Worm (Caenorhabditis elegans) whole organism, young adult: ENCODE data around the gene T22B2.1.

ENCODE experiments used
- B0035.1 ChIP-seq: sonication (generic microtip); optimal IDR thresholded peaks from 2 replicates; lab custom pipeline; 2016; ENCODE audit warnings: missing genetic modification characterization, mild to moderate bottlenecking, missing compliant biosample characterization, missing genotype, missing genetic modification reagents
- B0336.3 ChIP-seq: fragments of 200-800 bp; sonication (Bioruptor generic); IDR thresholded peaks from 2 replicates; pipeline ENCODE4 v1.3.6; 2022; ENCODE audit warnings: missing genetic modification characterization, missing compliant biosample characterization
- F22D6.2 ChIP-seq: sonication (generic microtip); optimal IDR thresholded peaks from 2 replicates; lab custom pipeline; 2016; ENCODE audit warnings: mild to moderate bottlenecking, missing genetic modification characterization, missing compliant biosample characterization
- F37B4.10 ChIP-seq: fragments of 200-800 bp; sonication (Bioruptor generic); IDR thresholded peaks from 2 replicates; pipeline ENCODE4 v1.3.6; 2022; ENCODE audit warnings: missing genetic modification characterization, missing compliant biosample characterization
- F49E8.2 ChIP-seq: sonication (generic microtip); optimal IDR thresholded peaks from 3 replicates; lab custom pipeline; 2017; ENCODE audit warnings: missing genetic modification characterization, mild to moderate bottlenecking, missing compliant biosample characterization, antibody characterized with exemption, moderate library complexity; ENCODE audit not compliant: insufficient read depth
- K12H6.12 ChIP-seq: fragments of 200-800 bp; sonication (Bioruptor generic); optimal IDR thresholded peaks from 2 replicates; lab custom pipeline; 2018; ENCODE audit warnings: mild to moderate bottlenecking, missing genetic modification characterization, missing compliant biosample characterization
- Y67H2A.10 ChIP-seq: fragments of 200-800 bp; sonication (Bioruptor generic); conservative IDR thresholded peaks from 2 replicates; pipeline ENCODE4 v1.3.6; 2022; ENCODE audit warnings: missing genetic modification reagents, missing genetic modification characterization, missing compliant biosample characterization
- Y79H2A.3 ChIP-seq: fragments of 200-800 bp; sonication (Bioruptor generic); conservative IDR thresholded peaks from 2 replicates; pipeline ENCODE4 v1.3.6; 2022; ENCODE audit warnings: missing genetic modification reagents, missing genetic modification characterization, missing compliant biosample characterization
- Y95B8A.8 ChIP-seq: fragments of 200-800 bp; sonication (Bioruptor generic); IDR thresholded peaks from 2 replicates; pipeline ENCODE4 v1.3.6; 2022; ENCODE audit warnings: missing genetic modification reagents, missing genetic modification characterization, missing compliant biosample characterization
- ZK185.1 ChIP-seq: sonication (generic microtip); optimal IDR thresholded peaks from 2 replicates; lab custom pipeline; 2016; ENCODE audit warnings: mild to moderate bottlenecking, missing genetic modification characterization, missing compliant biosample characterization; ENCODE audit not compliant: poor library complexity, severe bottlenecking
- ama-1 ChIP-seq, 3 experiments: fragments of 150-350 bp in 1 of 3; sonication (generic microtip) in 2 of 3; optimal IDR thresholded peaks; 2 replicates each; lab custom pipeline; 2014 to 2018; ENCODE audit warnings: missing biosample characterization in 2 of 3, missing genetic modification characterization in 2 of 3, missing genetic modification reagents in 2 of 3
- cebp-1 ChIP-seq, 2 experiments: fragments of 200-800 bp in 1 of 2; sonication (Bioruptor generic) in 1 of 2; sonication (generic microtip) in 1 of 2; IDR thresholded peaks in 1 of 2; optimal IDR thresholded peaks in 1 of 2; 2 replicates each; pipeline versions ENCODE4 v1.3.6 to Lab custom; 2017 to 2022; ENCODE audit warnings: missing compliant biosample characterization in 2 of 2, missing genetic modification characterization in 2 of 2, mild to moderate bottlenecking in 1 of 2, missing genetic modification reagents in 1 of 2, moderate library complexity in 1 of 2
- ceh-91 ChIP-seq: fragments of 200-800 bp; sonication (Bioruptor generic); IDR thresholded peaks from 2 replicates; pipeline ENCODE4 v1.3.6; 2022; ENCODE audit warnings: missing genetic modification reagents, missing genetic modification characterization, missing compliant biosample characterization
- chd-7 ChIP-seq: sonication (generic microtip); optimal IDR thresholded peaks from 2 replicates; lab custom pipeline; 2016; ENCODE audit warnings: mild to moderate bottlenecking, missing genetic modification characterization, moderate library complexity, missing compliant biosample characterization
- dpff-1 ChIP-seq: sonication (generic microtip); optimal IDR thresholded peaks from 2 replicates; lab custom pipeline; 2017; ENCODE audit warnings: mild to moderate bottlenecking, missing genetic modification characterization, missing compliant biosample characterization
- dpl-1 ChIP-seq: fragments of 150-350 bp; optimal IDR thresholded peaks from 2 replicates; lab custom pipeline; 2014; ENCODE audit warnings: missing biosample characterization, missing genetic modification reagents, missing genetic modification characterization
- egrh-3 ChIP-seq: fragments of 200-800 bp; sonication (Bioruptor generic); IDR thresholded peaks from 2 replicates; pipeline ENCODE4 v1.3.6; 2022; ENCODE audit warnings: missing genetic modification reagents, missing genetic modification characterization, missing compliant biosample characterization
- him-1 ChIP-seq: sonication (generic microtip); optimal IDR thresholded peaks from 2 replicates; lab custom pipeline; 2016; ENCODE audit warnings: missing genotype, missing genetic modification reagents, missing genetic modification characterization, missing compliant biosample characterization
- lag-1 ChIP-seq: fragments of 200-800 bp; sonication (Bioruptor generic); IDR thresholded peaks from 2 replicates; pipeline ENCODE4 v1.3.6; 2022; ENCODE audit warnings: missing genetic modification reagents, missing genetic modification characterization, missing compliant biosample characterization
- let-607 ChIP-seq, 2 experiments: fragments of 200-800 bp in 1 of 2; sonication (Bioruptor generic) in 1 of 2; sonication (generic microtip) in 1 of 2; optimal IDR thresholded peaks; 2 replicates each; lab custom pipeline; 2016 to 2018; ENCODE audit warnings: mild to moderate bottlenecking in 2 of 2, missing compliant biosample characterization in 2 of 2, missing genetic modification characterization in 2 of 2, moderate library complexity in 2 of 2, missing genotype in 1 of 2
- lin-35 ChIP-seq, 3 experiments: fragments of 150-350 bp in 2 of 3; sonication (generic microtip) in 1 of 3; optimal IDR thresholded peaks; 2 replicates each; lab custom pipeline; 2014 to 2018; ENCODE audit warnings: missing biosample characterization in 3 of 3, missing genetic modification characterization in 3 of 3, missing genetic modification reagents in 3 of 3
- lir-1 ChIP-seq: fragments of 200-800 bp; sonication (Bioruptor generic); conservative IDR thresholded peaks from 2 replicates; pipeline ENCODE4 v1.3.6; 2022; ENCODE audit warnings: missing genetic modification reagents, missing genetic modification characterization, missing compliant biosample characterization
- lsl-1 ChIP-seq: fragments of 200-800 bp; sonication (Bioruptor generic); optimal IDR thresholded peaks from 2 replicates; lab custom pipeline; 2018; ENCODE audit warnings: mild to moderate bottlenecking, missing genetic modification characterization, moderate library complexity, missing compliant biosample characterization
- madf-10 ChIP-seq: sonication (generic microtip); optimal IDR thresholded peaks from 2 replicates; lab custom pipeline; 2016; ENCODE audit warnings: mild to moderate bottlenecking, missing genetic modification characterization, missing compliant biosample characterization
- mes-4 ChIP-seq: sonication (generic microtip); optimal IDR thresholded peaks from 2 replicates; lab custom pipeline; 2016; ENCODE audit warnings: missing genotype, missing genetic modification characterization, missing compliant biosample characterization
- mxl-1 ChIP-seq: sonication (generic microtip); optimal IDR thresholded peaks from 2 replicates; lab custom pipeline; 2016; ENCODE audit warnings: missing genetic modification characterization, missing compliant biosample characterization
- nfya-2 ChIP-seq: fragments of 200-800 bp; sonication (Bioruptor generic); IDR thresholded peaks from 2 replicates; pipeline ENCODE4 v1.3.6; 2022; ENCODE audit warnings: missing genetic modification reagents, missing genetic modification characterization, missing compliant biosample characterization
- nhr-120 ChIP-seq: fragments of 200-800 bp; sonication (Bioruptor generic); IDR thresholded peaks from 2 replicates; pipeline ENCODE4 v1.3.6; 2022; ENCODE audit warnings: missing genetic modification characterization, missing compliant biosample characterization
- rcor-1 ChIP-seq: fragments of 200-800 bp; sonication (Bioruptor generic); IDR thresholded peaks from 2 replicates; pipeline ENCODE4 v1.3.6; 2022; ENCODE audit warnings: missing genetic modification reagents, missing genetic modification characterization, missing compliant biosample characterization
- rpc-1 ChIP-seq, 2 experiments: fragments of 150-350 bp in 1 of 2; sonication (generic microtip) in 1 of 2; optimal IDR thresholded peaks; 2 replicates each; lab custom pipeline; 2014 to 2018; ENCODE audit warnings: missing biosample characterization in 1 of 2, missing genetic modification characterization in 1 of 2, missing genetic modification reagents in 1 of 2, missing genotype in 1 of 2
- snpc-1.3 ChIP-seq: sonication (generic microtip); optimal IDR thresholded peaks from 2 replicates; lab custom pipeline; 2017; ENCODE audit warnings: missing genetic modification characterization, mild to moderate bottlenecking, missing compliant biosample characterization, antibody characterized with exemption, moderate library complexity, missing genotype, missing genetic modification reagents; ENCODE audit not compliant: insufficient read depth
- snpc-3.4 ChIP-seq: sonication (generic microtip); optimal IDR thresholded peaks from 2 replicates; lab custom pipeline; 2017; ENCODE audit warnings: missing genetic modification characterization, mild to moderate bottlenecking, missing compliant biosample characterization, antibody characterized with exemption, moderate library complexity, missing genotype, missing genetic modification reagents
- somi-1 ChIP-seq: fragments of 200-800 bp; sonication (Bioruptor generic); optimal IDR thresholded peaks from 2 replicates; lab custom pipeline; 2018; ENCODE audit warnings: mild to moderate bottlenecking, missing genetic modification characterization, missing compliant biosample characterization
- unc-130 ChIP-seq: sonication (generic microtip); optimal IDR thresholded peaks from 2 replicates; lab custom pipeline; 2016; ENCODE audit warnings: missing genetic modification reagents, missing genetic modification characterization, missing compliant biosample characterization
- unc-62 ChIP-seq: fragments of 150-350 bp; optimal IDR thresholded peaks from 2 replicates; lab custom pipeline; 2014; ENCODE audit warnings: missing biosample characterization, missing genetic modification reagents, missing genetic modification characterization
- zfh-2 ChIP-seq: fragments of 200-800 bp; sonication (Bioruptor generic); conservative IDR thresholded peaks from 2 replicates; pipeline ENCODE4 v1.3.6; 2022; ENCODE audit warnings: missing genetic modification reagents, missing genetic modification characterization, missing compliant biosample characterization
- ztf-28 ChIP-seq: fragments of 200-800 bp; sonication (Bioruptor generic); IDR thresholded peaks from 2 replicates; pipeline ENCODE4 v1.3.6; 2022; ENCODE audit warnings: missing genetic modification reagents, missing genetic modification characterization, missing compliant biosample characterization
- ztf-3 ChIP-seq: fragments of 200-800 bp; sonication (Bioruptor generic); optimal IDR thresholded peaks from 2 replicates; lab custom pipeline; 2018; ENCODE audit warnings: mild to moderate bottlenecking, missing genetic modification characterization, missing compliant biosample characterization

Gene T22B2.1

DNA sequence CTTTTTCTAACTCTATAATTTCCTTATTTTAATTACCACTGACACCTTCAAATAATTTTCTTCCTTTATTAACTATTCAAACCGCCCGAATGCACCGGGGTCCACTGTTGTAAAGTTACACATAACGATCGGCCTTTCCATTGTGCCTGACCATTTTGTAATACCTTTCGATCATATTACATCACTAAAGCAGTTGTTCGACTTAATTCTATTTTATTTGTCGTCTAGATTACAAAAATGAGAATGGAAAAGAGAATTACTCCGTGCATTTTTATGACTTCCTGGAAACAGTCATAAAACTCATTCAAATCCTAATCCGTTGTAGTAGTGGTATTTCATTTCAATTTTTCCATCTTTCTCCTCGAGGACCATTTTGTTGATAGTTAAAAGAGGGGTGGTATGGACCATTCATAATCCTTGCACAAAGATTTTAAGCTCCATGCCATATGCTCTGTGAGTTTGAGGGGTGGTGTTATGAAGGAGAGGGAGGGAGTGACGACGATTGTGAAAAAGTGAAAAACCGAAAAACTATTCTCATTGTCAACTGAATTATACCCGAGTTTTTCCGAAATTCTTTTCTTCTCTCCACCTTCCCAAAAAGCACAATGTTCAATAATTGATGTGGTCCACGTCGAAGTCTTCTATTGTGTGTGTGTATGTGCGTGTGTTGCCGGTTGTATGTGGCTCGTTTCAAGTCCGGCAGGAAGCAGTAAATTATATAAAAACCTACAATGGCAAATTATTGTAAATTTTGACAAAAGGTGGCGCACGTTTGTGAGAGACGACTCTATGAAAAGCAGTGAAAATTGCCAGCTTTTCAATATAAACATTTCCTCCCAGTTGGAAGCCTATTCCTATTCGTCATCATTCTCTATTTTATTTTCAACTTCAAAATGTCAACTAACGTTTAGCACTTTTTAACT is 27.4 kb upstream of the T22B2.1 start:
- TF ChIP-seq ztf-3 (GFP tag; lab: Kevin White, UChicago) (no peak), nfya-2 (no peak), lin-35 (GFP tag; optimal IDR thresholded peaks at IDR 0.05; lab: Kevin White, UChicago) (no peak), mes-4 (no peak), unc-130 (no peak), let-607 (tag; optimal IDR thresholded peaks at IDR 0.05; lab: Kevin White, UChicago) (no peak), B0035.1 (tag; lab: Kevin White, UChicago) (no peak), cebp-1 (GFP tag; IDR thresholded peaks at IDR 0.05; lab: Robert Waterston, UW) (no peak), cebp-1 (tag; optimal IDR thresholded peaks at IDR 0.05; lab: Kevin White, UChicago) (no peak), dpff-1 (tag; lab: Kevin White, UChicago) (no peak), chd-7 (no peak), ceh-91 (no peak), snpc-1.3 (no peak), Y67H2A.10 (GFP tag; lab: Robert Waterston, UW) (no peak)

DNA sequence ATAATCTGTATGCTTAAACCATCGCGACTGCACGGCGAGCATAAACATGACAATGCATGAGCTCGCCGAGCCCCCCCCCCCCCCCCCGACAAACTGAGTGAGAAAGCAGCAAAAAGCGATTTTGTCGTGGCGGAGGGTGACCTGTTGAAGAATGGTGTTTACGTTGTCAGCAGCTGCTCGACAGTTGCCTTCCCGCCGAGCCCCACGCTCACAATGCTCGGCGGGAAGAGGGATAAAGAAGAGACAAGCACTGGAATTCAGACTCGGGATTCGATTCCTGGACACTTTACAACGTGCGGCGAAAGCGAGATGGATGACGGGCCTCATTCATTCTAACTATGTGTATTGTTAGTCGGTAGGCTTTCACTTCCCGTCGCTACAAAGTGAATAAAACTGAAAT is 25.2 kb upstream of the T22B2.1 start:
- TF ChIP-seq zfh-2 (GFP tag; lab: Robert Waterston, UW) (peak; percentile 94), egrh-3 (GFP tag; lab: Robert Waterston, UW) (0 out of 2 replicates have a peak, but pooled peaks have one; percentile 62), K12H6.12 (tag; lab: Kevin White, UChicago) (peak; percentile 9), snpc-3.4 (tag; lab: Kevin White, UChicago) (no peak), ceh-91 (no peak), lin-35 (GFP tag; optimal IDR thresholded peaks at IDR 0.05; lab: Kevin White, UChicago) (no peak), him-1 (tag; lab: Kevin White, UChicago) (no peak), lsl-1 (GFP tag; lab: Kevin White, UChicago) (no peak)

DNA sequence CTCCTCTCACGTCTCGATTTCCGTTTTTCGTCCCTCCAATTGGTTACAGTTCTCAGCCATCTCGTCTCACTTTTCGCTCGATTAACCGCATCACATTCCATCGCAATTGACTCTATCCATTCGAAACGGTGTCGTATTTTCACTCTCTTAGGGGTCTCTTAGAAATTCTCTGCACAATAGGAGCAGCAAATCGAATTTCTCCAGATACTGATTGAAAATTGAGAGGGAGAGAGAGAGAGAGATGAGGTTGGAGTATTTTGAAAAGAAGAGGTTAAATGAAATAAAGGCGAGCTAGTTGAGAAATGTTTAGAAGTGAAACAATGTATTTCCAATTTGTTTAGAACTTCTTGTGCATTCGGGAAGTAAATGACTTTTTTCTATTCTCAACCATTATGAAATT is 24.5 kb upstream of the T22B2.1 start:
- no peak for TF ChIP-seq ztf-28 (GFP tag; lab: Robert Waterston, UW)
- no peak for TF ChIP-seq B0035.1 (tag; lab: Kevin White, UChicago)
- no peak for TF ChIP-seq ama-1 (optimal IDR thresholded peaks at IDR 0.05; lab: Kevin White, UChicago)
- no peak for TF ChIP-seq ama-1 (GFP tag; optimal IDR thresholded peaks at IDR 0.05; lab: Kevin White, UChicago)
- TF ChIP-seq Y79H2A.3 (GFP tag; lab: Robert Waterston, UW), result no peak
- no peak for TF ChIP-seq somi-1 (GFP tag; lab: Kevin White, UChicago)
- TF ChIP-seq dpl-1 (GFP tag; lab: Kevin White, UChicago), result no peak
- TF ChIP-seq Y95B8A.8 (GFP tag; lab: Robert Waterston, UW), result no peak

DNA sequence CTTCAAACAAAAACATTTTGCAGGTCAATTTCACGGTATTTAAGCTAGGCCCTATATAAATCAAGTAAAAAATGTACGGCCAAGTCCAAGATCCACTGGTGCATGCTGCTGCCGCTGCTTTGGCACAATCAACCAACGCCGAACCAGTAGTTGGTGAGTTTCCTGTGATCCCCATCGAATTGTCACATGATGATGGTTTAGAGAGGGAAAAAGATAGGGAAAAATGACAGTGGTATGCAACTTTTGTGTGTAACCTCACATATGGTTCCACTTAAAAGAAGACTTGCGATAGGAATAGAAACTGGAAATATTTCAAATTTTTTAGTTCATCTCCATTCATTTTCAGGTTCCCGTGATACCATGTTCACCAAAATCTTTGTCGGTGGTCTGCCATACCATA is 21.3 kb upstream of the T22B2.1 start, which contains the start of gene sup-12:
TSS of gene sup-12 (plus strand) at position 17 of the 400 bp plus-strand sequence.
- TF ChIP-seq nhr-120 (GFP tag; lab: Robert Waterston, UW) (no peak), madf-10 (tag; lab: Kevin White, UChicago) (no peak), F22D6.2 (no peak), ztf-3 (GFP tag; lab: Kevin White, UChicago) (no peak), B0336.3 (GFP tag; lab: Robert Waterston, UW) (no peak), rpc-1 (optimal IDR thresholded peaks at IDR 0.05; lab: Kevin White, UChicago) (no peak), rpc-1 (tag; optimal IDR thresholded peaks at IDR 0.05; lab: Kevin White, UChicago) (no peak), unc-62 (GFP tag; lab: Kevin White, UChicago) (no peak), F37B4.10 (GFP tag; lab: Robert Waterston, UW) (no peak), rcor-1 (no peak), mxl-1 (no peak), F49E8.2 (tag; lab: Kevin White, UChicago) (no peak), lag-1 (GFP tag; lab: Robert Waterston, UW) (no peak), dpff-1 (tag; lab: Kevin White, UChicago) (no peak), lir-1 (GFP tag; lab: Robert Waterston, UW) (no peak), ceh-91 (no peak), ZK185.1 (no peak)
- TF ChIP-seq, all 124 proteins: peak for 0
